Worm (Caenorhabditis elegans) whole organism, L1 larva: ENCODE measurements around the gene clp-2.

Experiments used
- C04F5.9 ChIP-seq: sonication (generic microtip); optimal IDR thresholded peaks from 2 replicates; lab custom pipeline; 2016; ENCODE audit warnings: missing genetic modification characterization, missing compliant biosample characterization
- aly-2 ChIP-seq: fragments of 150-350 bp; optimal IDR thresholded peaks from 2 replicates; lab custom pipeline; 2014; ENCODE audit warnings: missing biosample characterization, missing genetic modification characterization
- ceh-8 ChIP-seq: fragments of 200-800 bp; sonication (Bioruptor generic); optimal IDR thresholded peaks from 2 replicates; lab custom pipeline; 2018; ENCODE audit warnings: mild to moderate bottlenecking, missing genetic modification characterization, moderate library complexity, missing compliant biosample characterization
- ceh-82 ChIP-seq, 3 experiments: fragments of 150-350 bp in 1 of 3; sonication (generic microtip) in 2 of 3; optimal IDR thresholded peaks; 2 replicates each; lab custom pipeline; 2014 to 2017; ENCODE audit warnings: missing biosample characterization in 3 of 3, missing genetic modification characterization in 3 of 3
- ceh-90 ChIP-seq: sonication (generic microtip); optimal IDR thresholded peaks from 2 replicates; lab custom pipeline; 2016; ENCODE audit warnings: missing genetic modification characterization, missing compliant biosample characterization
- ces-1 ChIP-seq: fragments of 150-350 bp; optimal IDR thresholded peaks from 2 replicates; lab custom pipeline; 2014; ENCODE audit warnings: missing biosample characterization, missing genetic modification reagents, missing genetic modification characterization
- dpl-1 ChIP-seq, 3 experiments: fragments of 150-350 bp in 2 of 3; sonication (generic microtip) in 1 of 3; optimal IDR thresholded peaks; 2 replicates each; lab custom pipeline; 2014 to 2017; ENCODE audit warnings: missing biosample characterization in 3 of 3, missing genetic modification characterization in 3 of 3, missing genetic modification reagents in 3 of 3
- dsc-1 ChIP-seq: sonication (generic microtip); optimal IDR thresholded peaks from 2 replicates; lab custom pipeline; 2016; ENCODE audit warnings: mild to moderate bottlenecking, missing genetic modification characterization, missing compliant biosample characterization
- efl-1 ChIP-seq, 4 experiments: fragments of 150-350 bp; optimal IDR thresholded peaks in 3 of 4; peaks in 1 of 4; 1 replicate in 1 of 4; 2 replicates in 3 of 4; lab custom pipeline; 2014; ENCODE audit warnings: missing biosample characterization in 2 of 4, missing genetic modification characterization in 2 of 4, missing genetic modification reagents in 2 of 4
- egl-27 ChIP-seq, 2 experiments: fragments of 150-350 bp in 1 of 2; sonication (generic microtip); optimal IDR thresholded peaks; 3 replicates each; lab custom pipeline; 2017 to 2018; ENCODE audit warnings: missing biosample characterization in 2 of 2, missing genetic modification characterization in 2 of 2, missing genetic modification reagents in 2 of 2
- elt-2 ChIP-seq: sonication (generic microtip); optimal IDR thresholded peaks from 2 replicates; lab custom pipeline; 2016; ENCODE audit warnings: missing genetic modification characterization, mild to moderate bottlenecking, inconsistent platforms, missing compliant biosample characterization, missing genetic modification reagents
- fkh-4 ChIP-seq: sonication (generic microtip); optimal IDR thresholded peaks from 2 replicates; lab custom pipeline; 2016; ENCODE audit warnings: missing compliant biosample characterization, missing genetic modification characterization, borderline replicate concordance
- fos-1 ChIP-seq: fragments of 150-350 bp; optimal IDR thresholded peaks from 2 replicates; lab custom pipeline; 2014; ENCODE audit warnings: missing biosample characterization, missing genetic modification characterization
- grh-1 ChIP-seq: fragments of 200-800 bp; sonication (Bioruptor generic); IDR thresholded peaks from 2 replicates; pipeline ENCODE4 v1.3.6; 2022; ENCODE audit warnings: missing genetic modification reagents, missing genetic modification characterization, missing compliant biosample characterization
- hlh-17 ChIP-seq: fragments of 200-800 bp; sonication (Bioruptor generic); optimal IDR thresholded peaks from 2 replicates; lab custom pipeline; 2018; ENCODE audit warnings: missing genetic modification characterization, mild to moderate bottlenecking, missing compliant biosample characterization, moderate library complexity, borderline replicate concordance
- hlh-4 ChIP-seq: sonication (generic microtip); optimal IDR thresholded peaks from 2 replicates; lab custom pipeline; 2016; ENCODE audit warnings: mild to moderate bottlenecking, missing genetic modification characterization, missing compliant biosample characterization
- hpl-2 ChIP-seq: fragments of 150-350 bp; optimal IDR thresholded peaks from 2 replicates; lab custom pipeline; 2014; ENCODE audit warnings: missing biosample characterization, missing genetic modification reagents, missing genetic modification characterization
- irx-1 ChIP-seq: sonication (generic microtip); optimal IDR thresholded peaks from 2 replicates; lab custom pipeline; 2016; ENCODE audit warnings: missing genetic modification characterization, missing compliant biosample characterization
- jun-1 ChIP-seq: fragments of 150-350 bp; optimal IDR thresholded peaks from 2 replicates; lab custom pipeline; 2014; ENCODE audit warnings: missing biosample characterization, missing genetic modification reagents, missing genetic modification characterization
- lin-13 ChIP-seq: fragments of 150-350 bp; optimal IDR thresholded peaks from 2 replicates; lab custom pipeline; 2014; ENCODE audit warnings: missing biosample characterization, missing genetic modification reagents, missing genetic modification characterization
- lin-14 ChIP-seq: fragments of 200-800 bp; sonication (Bioruptor generic); optimal IDR thresholded peaks from 2 replicates; lab custom pipeline; 2018; ENCODE audit warnings: mild to moderate bottlenecking, missing genetic modification characterization, moderate library complexity, missing compliant biosample characterization
- lin-35 ChIP-seq, 2 experiments: fragments of 150-350 bp; optimal IDR thresholded peaks; 2 replicates each; lab custom pipeline; 2014; ENCODE audit warnings: missing biosample characterization in 2 of 2, missing genetic modification characterization in 2 of 2, missing genetic modification reagents in 2 of 2
- lin-39 ChIP-seq: fragments of 150-350 bp; optimal IDR thresholded peaks from 2 replicates; lab custom pipeline; 2014; ENCODE audit warnings: missing biosample characterization, missing genetic modification reagents, missing genetic modification characterization
- lsy-2 ChIP-seq, 2 experiments: fragments of 150-350 bp; optimal IDR thresholded peaks; 2 replicates each; lab custom pipeline; 2014; ENCODE audit warnings: missing biosample characterization in 2 of 2, missing genetic modification characterization in 2 of 2
- mab-9 ChIP-seq: fragments of 200-800 bp; sonication (Bioruptor generic); IDR thresholded peaks from 2 replicates; pipeline ENCODE4 v1.3.6; 2022; ENCODE audit warnings: missing genetic modification reagents, missing genetic modification characterization, missing compliant biosample characterization
- mef-2 ChIP-seq: fragments of 150-350 bp; optimal IDR thresholded peaks from 2 replicates; lab custom pipeline; 2014; ENCODE audit warnings: missing biosample characterization, missing genetic modification characterization
- mep-1 ChIP-seq: fragments of 150-350 bp; optimal IDR thresholded peaks from 2 replicates; lab custom pipeline; 2014; ENCODE audit warnings: missing biosample characterization, missing genetic modification characterization
- nhr-11 ChIP-seq: fragments of 150-350 bp; optimal IDR thresholded peaks from 2 replicates; lab custom pipeline; 2014; ENCODE audit warnings: missing biosample characterization, missing genetic modification characterization
- nhr-19 ChIP-seq: fragments of 200-800 bp; sonication (Bioruptor generic); conservative IDR thresholded peaks from 2 replicates; pipeline ENCODE4 v1.3.6; 2022; ENCODE audit warnings: missing genetic modification characterization, missing compliant biosample characterization
- nhr-237 ChIP-seq: fragments of 150-350 bp; optimal IDR thresholded peaks from 2 replicates; lab custom pipeline; 2014; ENCODE audit warnings: missing biosample characterization, missing genetic modification characterization
- nhr-47 ChIP-seq: sonication (generic microtip); optimal IDR thresholded peaks from 2 replicates; lab custom pipeline; 2016; ENCODE audit warnings: mild to moderate bottlenecking, missing genetic modification characterization, moderate library complexity, missing compliant biosample characterization
- nhr-77 ChIP-seq: fragments of 150-350 bp; optimal IDR thresholded peaks from 2 replicates; lab custom pipeline; 2014; ENCODE audit warnings: missing biosample characterization, missing genetic modification characterization
- nhr-84 ChIP-seq: sonication (generic microtip); optimal IDR thresholded peaks from 2 replicates; lab custom pipeline; 2017; ENCODE audit warnings: missing biosample characterization, missing genetic modification characterization
- pqm-1 ChIP-seq: sonication (generic microtip); optimal IDR thresholded peaks from 3 replicates; lab custom pipeline; 2017; ENCODE audit warnings: missing biosample characterization, missing genetic modification characterization
- rnt-1 ChIP-seq: sonication (generic microtip); optimal IDR thresholded peaks from 2 replicates; lab custom pipeline; 2016; ENCODE audit warnings: mild to moderate bottlenecking, missing genetic modification characterization, moderate library complexity, missing compliant biosample characterization
- skn-1 ChIP-seq: fragments of 150-350 bp; optimal IDR thresholded peaks from 2 replicates; lab custom pipeline; 2014; ENCODE audit warnings: missing biosample characterization, missing genetic modification characterization
- snpc-4 ChIP-seq: fragments of 150-350 bp; optimal IDR thresholded peaks from 2 replicates; lab custom pipeline; 2014; ENCODE audit warnings: missing biosample characterization, missing genetic modification characterization
- swsn-7 ChIP-seq: sonication (generic microtip); optimal IDR thresholded peaks from 2 replicates; lab custom pipeline; 2016; ENCODE audit warnings: missing genetic modification characterization, missing compliant biosample characterization
- tbx-2 ChIP-seq: sonication (generic microtip); optimal IDR thresholded peaks from 2 replicates; lab custom pipeline; 2016; ENCODE audit warnings: missing genetic modification characterization, missing compliant biosample characterization
- unc-130 ChIP-seq: fragments of 150-350 bp; optimal IDR thresholded peaks from 2 replicates; lab custom pipeline; 2017; ENCODE audit warnings: missing biosample characterization, missing genetic modification characterization, inconsistent platforms
- unc-30 ChIP-seq: sonication (generic microtip); optimal IDR thresholded peaks from 2 replicates; lab custom pipeline; 2017; ENCODE audit warnings: missing biosample characterization, missing genetic modification characterization
- unc-62 ChIP-seq: fragments of 150-350 bp; optimal IDR thresholded peaks from 2 replicates; lab custom pipeline; 2014; ENCODE audit warnings: missing biosample characterization, missing genetic modification reagents, missing genetic modification characterization
- unc-86 ChIP-seq: sonication (generic microtip); optimal IDR thresholded peaks from 2 replicates; lab custom pipeline; 2016; ENCODE audit warnings: missing genetic modification characterization, missing compliant biosample characterization
- vab-15 ChIP-seq: sonication (generic microtip); optimal IDR thresholded peaks from 2 replicates; lab custom pipeline; 2017; ENCODE audit warnings: missing genotype, mild to moderate bottlenecking, missing genetic modification characterization, missing compliant biosample characterization
- xbp-1 ChIP-seq: sonication (generic microtip); optimal IDR thresholded peaks from 2 replicates; lab custom pipeline; 2016; ENCODE audit warnings: missing genetic modification characterization, missing compliant biosample characterization
- zip-4 ChIP-seq: fragments of 200-800 bp; sonication (Bioruptor generic); optimal IDR thresholded peaks from 2 replicates; lab custom pipeline; 2018; ENCODE audit warnings: mild to moderate bottlenecking, missing genetic modification characterization, moderate library complexity, missing compliant biosample characterization
- ztf-11 ChIP-seq, 2 experiments: sonication (generic microtip); optimal IDR thresholded peaks; 2 replicates each; lab custom pipeline; 2016 to 2017; ENCODE audit warnings: missing genetic modification characterization in 2 of 2, missing biosample characterization in 1 of 2, missing compliant biosample characterization in 1 of 2
- ztf-4 ChIP-seq: fragments of 150-350 bp; optimal IDR thresholded peaks from 2 replicates; lab custom pipeline; 2014; ENCODE audit warnings: missing biosample characterization, missing genetic modification characterization

The clp-2 gene

ce11 chrIII:4671491-4671890 is 32.3 kb downstream of the clp-2 start, which contains the start of gene T23F11.11:
Gene T23F11.11, minus strand, starts transcription at chrIII:4671591.
- TF ChIP-seq ceh-82 (tag; optimal IDR thresholded peaks at IDR 0.05; lab: Kevin White, UChicago) (no peak), nhr-11 (tag; lab: Kevin White, UChicago) (no peak), lsy-2 (tag; optimal IDR thresholded peaks at IDR 0.05; lab: Kevin White, UChicago) (no peak), ztf-11 (tag; optimal IDR thresholded peaks at IDR 0.05; lab: Kevin White, UChicago) (no peak), vab-15 (tag; lab: Kevin White, UChicago) (no peak), lin-13 (no peak), C04F5.9 (tag; lab: Kevin White, UChicago) (no peak), mef-2 (tag; lab: Kevin White, UChicago) (no peak)

DNA sequence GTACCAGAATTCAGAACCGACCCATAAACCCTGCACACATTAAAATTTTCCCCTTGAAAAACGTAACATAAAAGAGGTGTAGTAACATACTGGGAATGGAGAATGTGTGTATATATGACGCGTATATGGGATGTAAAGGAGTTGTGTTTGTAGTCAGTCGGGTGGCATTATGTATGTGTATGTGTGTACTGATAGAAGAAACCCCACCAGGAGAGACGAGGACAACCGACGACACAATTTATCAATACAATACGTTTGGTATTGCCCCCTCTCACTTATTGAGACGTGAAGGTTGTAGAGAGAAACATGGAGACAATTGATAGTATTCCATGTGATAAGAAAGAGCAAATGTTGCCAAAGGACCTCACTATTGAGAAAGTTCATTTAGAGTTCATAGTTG is 35.8 kb downstream of the clp-2 start:
- no peak for TF ChIP-seq hlh-17 (GFP tag; lab: Kevin White, UChicago)
- TF ChIP-seq snpc-4 (tag; lab: Kevin White, UChicago), result no peak
- no peak for TF ChIP-seq unc-130 (tag; lab: Kevin White, UChicago)
- no peak for TF ChIP-seq unc-62 (GFP tag; lab: Kevin White, UChicago)
- no peak for TF ChIP-seq nhr-19 (GFP tag; lab: Robert Waterston, UW)
- no peak for TF ChIP-seq hpl-2
- no peak for TF ChIP-seq nhr-77 (tag; lab: Kevin White, UChicago)
- TF ChIP-seq efl-1 (optimal IDR thresholded peaks at IDR 0.05; lab: Kevin White, UChicago), result no peak
- TF ChIP-seq efl-1 (GFP tag; optimal IDR thresholded peaks at IDR 0.05 in 1 of 2; lab: Kevin White, UChicago), result peak in 1 of 2 experiments; percentile 59
- no peak for TF ChIP-seq unc-86
- TF ChIP-seq lin-35 (GFP tag; optimal IDR thresholded peaks at IDR 0.05; lab: Kevin White, UChicago), result peak in 1 of 2 experiments; percentile 20
- no peak for TF ChIP-seq nhr-47 (tag; lab: Kevin White, UChicago)
- no peak for TF ChIP-seq mab-9
- TF ChIP-seq grh-1, result no peak
- TF ChIP-seq ces-1 (GFP tag; lab: Kevin White, UChicago), result no peak
- peak; percentile 25 for TF ChIP-seq pqm-1 (tag; lab: Kevin White, UChicago)
- TF ChIP-seq elt-2, result peak; percentile 46
- TF ChIP-seq ceh-8, result no peak
- no peak for TF ChIP-seq nhr-84 (tag; lab: Kevin White, UChicago)
- TF ChIP-seq nhr-237 (tag; lab: Kevin White, UChicago), result no peak
- peak; percentile 3 for TF ChIP-seq lin-14 (GFP tag; lab: Kevin White, UChicago)
- no peak for TF ChIP-seq dsc-1 (tag; lab: Kevin White, UChicago)
- no peak for TF ChIP-seq mef-2 (tag; lab: Kevin White, UChicago)
- no peak for TF ChIP-seq jun-1 (tag; lab: Kevin White, UChicago)
- TF ChIP-seq unc-30 (tag; lab: Kevin White, UChicago), result no peak
- no peak for TF ChIP-seq hlh-4 (tag; lab: Kevin White, UChicago)
- no peak for TF ChIP-seq ztf-4 (tag; lab: Kevin White, UChicago)
- TF ChIP-seq egl-27 (tag; optimal IDR thresholded peaks at IDR 0.05; lab: Kevin White, UChicago), result no peak
- no peak for TF ChIP-seq mep-1 (tag; lab: Kevin White, UChicago)

DNA sequence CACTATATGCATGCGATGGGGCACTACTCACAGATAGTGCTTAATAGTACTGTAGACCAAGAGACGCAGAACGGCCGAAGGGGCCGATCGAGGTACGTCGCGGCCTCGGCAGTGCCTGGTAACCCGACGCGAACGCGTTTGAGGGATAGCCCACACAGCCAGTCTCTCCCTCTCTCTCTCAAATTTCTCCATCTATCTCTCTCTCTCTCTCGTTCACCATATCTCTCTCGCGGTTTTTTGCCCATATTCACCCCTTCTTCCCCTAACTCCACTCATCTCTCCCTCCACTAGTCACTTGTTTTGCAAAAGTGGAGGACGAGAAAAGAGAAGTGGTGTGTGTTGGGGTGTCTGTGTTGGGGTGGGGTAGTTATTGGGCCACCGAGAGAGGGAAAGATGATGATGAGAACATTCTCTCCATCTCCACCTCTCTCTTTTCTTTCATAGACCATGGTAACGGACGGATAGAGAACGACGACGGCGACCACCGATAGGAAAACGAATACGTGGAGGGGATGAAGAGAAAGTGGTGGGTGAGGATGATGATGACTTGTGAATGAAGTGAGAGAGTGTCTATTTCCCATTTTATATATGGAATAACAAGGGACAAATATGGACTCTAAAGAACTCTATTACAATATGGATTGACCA is 36.9 kb downstream of the clp-2 start:
- TF ChIP-seq ceh-90 (no peak), skn-1 (tag; lab: Kevin White, UChicago) (peak; percentile 71), lin-14 (GFP tag; lab: Kevin White, UChicago) (peak; percentile 94), fkh-4 (tag; lab: Kevin White, UChicago) (no peak), nhr-47 (tag; lab: Kevin White, UChicago) (peak; percentile 51), irx-1 (tag; lab: Kevin White, UChicago) (no peak), xbp-1 (peak; percentile 39), snpc-4 (tag; lab: Kevin White, UChicago) (peak; percentile 31), fos-1 (tag; lab: Kevin White, UChicago) (no peak), tbx-2 (tag; lab: Kevin White, UChicago) (peak; percentile 18), dpl-1 (GFP tag; optimal IDR thresholded peaks at IDR 0.05; lab: Kevin White, UChicago) (peak in 2 of 3 experiments; percentile 3 to 24), unc-130 (tag; lab: Kevin White, UChicago) (no peak), lin-39 (tag; lab: Kevin White, UChicago) (no peak), nhr-77 (tag; lab: Kevin White, UChicago) (peak; percentile 22), swsn-7 (tag; lab: Kevin White, UChicago) (peak; percentile 46), zip-4 (GFP tag; lab: Kevin White, UChicago) (no peak), C04F5.9 (tag; lab: Kevin White, UChicago) (no peak), aly-2 (tag; lab: Kevin White, UChicago) (no peak), lin-35 (GFP tag; optimal IDR thresholded peaks at IDR 0.05; lab: Kevin White, UChicago) (peak; percentile 25 to 50), rnt-1 (tag; lab: Kevin White, UChicago) (peak; percentile 29), grh-1 (no peak), ceh-82 (tag; optimal IDR thresholded peaks at IDR 0.05; lab: Kevin White, UChicago) (peak in 2 of 3 experiments; percentile 22 to 63)
